Worm (Caenorhabditis elegans) whole organism, mixed stage, embryonic: ENCODE measurements around the gene srw-145.

Experiments used
- cnd-1 ChIP-seq: fragments of 200-800 bp; sonication (Bioruptor generic); optimal IDR thresholded peaks from 2 replicates; lab custom pipeline; 2018; ENCODE audit warnings: mild to moderate bottlenecking, missing genetic modification characterization, missing compliant biosample characterization
- sptf-1 ChIP-seq: sonication (generic microtip); optimal IDR thresholded peaks from 2 replicates; lab custom pipeline; 2017; ENCODE audit warnings: mild to moderate bottlenecking, missing genetic modification characterization, moderate library complexity, missing compliant biosample characterization

DNA sequence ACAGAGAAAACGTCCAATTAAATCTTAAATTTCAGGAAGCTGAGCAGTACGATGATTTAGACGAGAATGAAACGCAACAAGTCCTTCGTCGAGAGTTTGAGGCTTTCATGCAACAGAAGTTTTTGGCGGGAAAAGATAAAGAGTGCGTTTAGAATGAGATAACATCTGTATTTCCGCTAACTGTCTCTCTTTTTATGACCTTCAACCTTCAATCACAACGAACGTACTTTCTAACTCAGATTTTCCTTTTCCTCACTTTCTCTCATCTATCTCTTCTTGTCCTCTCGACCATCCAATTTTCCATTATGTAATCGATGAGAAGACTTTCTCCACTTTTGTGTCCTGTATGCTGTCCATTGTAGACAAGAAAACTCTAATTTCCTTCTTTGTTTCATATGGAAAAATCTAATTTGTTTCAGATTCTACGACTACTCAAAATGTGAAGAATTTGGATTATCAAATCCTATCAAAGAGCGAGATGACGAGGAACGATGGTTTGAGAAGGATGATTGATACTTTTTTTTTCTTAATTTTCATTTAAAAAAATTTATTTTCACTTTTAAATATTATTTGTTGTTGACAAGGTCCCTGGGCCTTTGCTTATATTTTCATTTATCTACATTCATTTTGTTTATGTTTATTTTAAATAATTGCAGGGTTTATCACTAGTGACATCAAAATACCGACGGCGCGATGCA lies 26.5 kb downstream of the srw-145 start, which contains the start of gene sao-1:
- TF ChIP-seq cnd-1 (tag; lab: Kevin White, UChicago) (no peak), sptf-1 (tag; lab: Kevin White, UChicago) (no peak)
